Worm (Caenorhabditis elegans): ENCODE results near the gene smex-1.

The smex-1 gene

DNA sequence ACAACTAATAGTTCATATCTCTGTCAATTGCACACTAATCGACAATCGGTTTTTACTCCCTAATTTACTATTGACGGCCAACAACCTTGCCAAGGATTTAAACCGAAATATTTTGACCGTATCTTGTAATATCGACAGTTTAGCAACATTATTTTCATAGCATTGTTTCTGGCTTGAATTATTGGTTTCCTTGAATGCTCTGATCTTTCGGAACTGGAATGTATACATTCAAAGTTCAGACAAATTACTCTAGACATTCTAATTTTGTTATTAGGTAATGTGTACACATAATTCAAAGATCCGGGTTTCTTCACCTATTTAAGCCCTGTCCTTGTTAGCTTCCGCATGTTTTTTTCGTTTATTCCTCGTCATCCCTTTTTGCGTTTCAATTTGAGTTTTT lies 31.8 kb downstream of the smex-1 start, which contains the start of gene C16D9.9:
Gene C16D9.9 (plus strand): TSS at position 301 of the 400 bp plus-strand sequence.
- no peak for TF ChIP-seq lsl-1 (GFP tag; optimal IDR thresholded peaks at IDR 0.05)
- no peak for TF ChIP-seq ztf-28 (GFP tag; IDR thresholded peaks at IDR 0.05)
- no peak for TF ChIP-seq ets-4 (GFP tag; optimal IDR thresholded peaks at IDR 0.05)
- no peak for TF ChIP-seq B0035.1 (tag; optimal IDR thresholded peaks at IDR 0.05)
- TF ChIP-seq xnd-1 (tag; optimal IDR thresholded peaks at IDR 0.05) = no peak
- no peak for TF ChIP-seq unc-130 (GFP tag; optimal IDR thresholded peaks at IDR 0.05)
- TF ChIP-seq rpc-1 (optimal IDR thresholded peaks at IDR 0.05) = no peak
- TF ChIP-seq rpc-1 (tag; optimal IDR thresholded peaks at IDR 0.05) = no peak
- no peak for TF ChIP-seq bed-1 (GFP tag; IDR thresholded peaks at IDR 0.05)
- TF ChIP-seq mcd-1 (GFP tag; IDR thresholded peaks at IDR 0.05) = no peak
- no peak for TF ChIP-seq sea-2 (GFP tag; IDR thresholded peaks at IDR 0.05)
- no peak for TF ChIP-seq B0019.2 (GFP tag; conservative IDR thresholded peaks at IDR 0.05)
- no peak for TF ChIP-seq lin-40 (tag; optimal IDR thresholded peaks at IDR 0.05)

DNA sequence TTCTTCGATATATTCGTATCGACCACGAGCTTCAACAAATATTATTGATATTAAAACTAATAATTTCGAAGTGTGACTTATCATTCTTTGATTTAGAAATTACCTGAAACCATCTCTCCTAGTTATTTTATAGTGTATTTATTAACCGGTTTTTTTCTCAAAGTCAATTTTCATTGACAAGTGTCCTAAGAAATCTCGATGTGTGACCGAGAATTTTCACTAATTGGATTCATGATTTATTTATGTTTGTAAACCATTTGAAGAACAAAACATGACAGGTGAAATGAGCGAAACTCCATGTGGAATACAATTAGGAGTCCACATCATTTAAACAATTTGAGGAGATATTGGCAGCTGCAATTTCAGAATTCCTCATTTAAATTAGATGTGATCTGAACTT lies 32.3 kb downstream of the smex-1 start, which contains the start of gene C16D9.8:
Gene C16D9.8 (minus strand): TSS at position 101 of the 400 bp plus-strand sequence.
- TF ChIP-seq madf-10 (tag; optimal IDR thresholded peaks at IDR 0.05) (no peak), ceh-79 (tag; optimal IDR thresholded peaks at IDR 0.05) (no peak), chd-7 (tag; optimal IDR thresholded peaks at IDR 0.05) (no peak), ccch-3 (GFP tag; optimal IDR thresholded peaks at IDR 0.05) (no peak), xnd-1 (tag; optimal IDR thresholded peaks at IDR 0.05) (no peak), akir-1 (GFP tag; optimal IDR thresholded peaks at IDR 0.05) (no peak), bed-2 (GFP tag; IDR thresholded peaks at IDR 0.05) (no peak), somi-1 (GFP tag; optimal IDR thresholded peaks at IDR 0.05) (no peak), zim-3 (tag; optimal IDR thresholded peaks at IDR 0.05) (no peak), attf-5 (GFP tag; optimal IDR thresholded peaks at IDR 0.05) (no peak), attf-3 (GFP tag; conservative IDR thresholded peaks at IDR 0.05) (no peak)

- TF ChIP-seq hmg-1.2 (GFP tag; IDR thresholded peaks at IDR 0.05) = no peak
- TF ChIP-seq let-526 (GFP tag; IDR thresholded peaks at IDR 0.05) = no peak
- no peak for TF ChIP-seq F52B5.7 (tag; optimal IDR thresholded peaks at IDR 0.05)
- TF ChIP-seq ztf-22 (GFP tag; optimal IDR thresholded peaks at IDR 0.05) = no peak
- no peak for TF ChIP-seq gei-17 (GFP tag; optimal IDR thresholded peaks at IDR 0.05)
- no peak for TF ChIP-seq nfyb-1 (GFP tag; IDR thresholded peaks at IDR 0.05)
- no peak for TF ChIP-seq Y67H2A.10 (GFP tag; conservative IDR thresholded peaks at IDR 0.05)
- no peak for TF ChIP-seq zfh-2 (GFP tag; conservative IDR thresholded peaks at IDR 0.05)
- TF ChIP-seq nfya-2 (GFP tag; IDR thresholded peaks at IDR 0.05) = no peak
- no peak for TF ChIP-seq fkh-3 (tag; optimal IDR thresholded peaks at IDR 0.05)
- TF ChIP-seq nhr-179 (tag; optimal IDR thresholded peaks at IDR 0.05) = no peak
- TF ChIP-seq ztf-28 (GFP tag; IDR thresholded peaks at IDR 0.05) = no peak
- TF ChIP-seq lir-1 (GFP tag; conservative IDR thresholded peaks at IDR 0.05) = no peak
- no peak for TF ChIP-seq F33H1.4 (GFP tag; IDR thresholded peaks at IDR 0.05)
- no peak for TF ChIP-seq hlh-12 (tag; optimal IDR thresholded peaks at IDR 0.05)
- no peak for TF ChIP-seq ztf-26 (tag; optimal IDR thresholded peaks at IDR 0.05)
Observed at ce11 chrV:8262212-8262611, 33.6 kb downstream of the smex-1 start.

Measured in whole organism, young adult.